Worm (Caenorhabditis elegans): ENCODE measurements around the gene Y73F8A.1159.

Gene Y73F8A.1159

DNA sequence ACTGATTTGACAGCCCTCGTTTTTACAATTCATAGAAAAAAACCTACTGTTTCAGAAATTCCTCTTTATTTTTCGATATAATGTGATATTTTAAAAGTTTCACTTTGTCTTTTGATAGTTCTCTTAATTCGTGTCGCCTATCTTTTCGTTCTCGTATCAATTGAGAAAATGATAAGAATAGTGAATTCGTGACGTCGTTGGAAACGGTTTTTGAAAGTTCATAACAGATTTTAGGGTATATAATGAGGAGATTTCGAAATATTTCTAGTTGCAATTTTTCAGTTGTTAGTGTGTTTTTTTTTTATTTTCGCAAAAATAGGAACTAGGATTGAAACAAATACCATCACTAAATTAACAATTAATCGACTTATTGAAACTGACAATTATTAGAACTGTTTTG, 722 bp upstream of the Y73F8A.1159 start (continued):
- TF ChIP-seq vab-15 (tag; optimal IDR thresholded peaks at IDR 0.05) (no peak), efl-3 (GFP tag; optimal IDR thresholded peaks at IDR 0.05) (no peak), blmp-1 (tag; optimal IDR thresholded peaks at IDR 0.05) (peak; percentile 48), alr-1 (tag; optimal IDR thresholded peaks at IDR 0.05; ENCODE audit: borderline replicate concordance) (no peak), dsc-1 (tag; optimal IDR thresholded peaks at IDR 0.05) (no peak), nhr-28 (tag; optimal IDR thresholded peaks at IDR 0.05) (no peak), ets-5 (GFP tag; IDR thresholded peaks at IDR 0.05) (no peak), elt-3 (tag; optimal IDR thresholded peaks at IDR 0.05) (peak in 3 of 6 experiments; percentile 18 to 63 (median 25))

ce11 chrIV:15385181-15385580, 5.6 kb downstream of the Y73F8A.1159 start:
- no peak for TF ChIP-seq nhr-12 (tag; optimal IDR thresholded peaks at IDR 0.05)
- no peak for TF ChIP-seq nhr-76 (tag; optimal IDR thresholded peaks at IDR 0.05)
- TF ChIP-seq jun-1 (tag; optimal IDR thresholded peaks at IDR 0.05) = no peak
- TF ChIP-seq grh-1 (GFP tag; IDR thresholded peaks at IDR 0.05) = peak; percentile 70
- TF ChIP-seq nhr-237 (tag; optimal IDR thresholded peaks at IDR 0.05) = no peak
- TF ChIP-seq ztf-4 (tag; optimal IDR thresholded peaks at IDR 0.05) = no peak
- no peak for TF ChIP-seq nhr-28 (tag; optimal IDR thresholded peaks at IDR 0.05)
- TF ChIP-seq hlh-17 (GFP tag; optimal IDR thresholded peaks at IDR 0.05; ENCODE audit: borderline replicate concordance) = no peak
- no peak for TF ChIP-seq unc-62 (GFP tag; optimal IDR thresholded peaks at IDR 0.05)
- no peak for TF ChIP-seq rnt-1 (tag; optimal IDR thresholded peaks at IDR 0.05)
- TF ChIP-seq mdl-1 (tag; optimal IDR thresholded peaks at IDR 0.05) = no peak
- TF ChIP-seq mef-2 (tag; optimal IDR thresholded peaks at IDR 0.05) = no peak
- TF ChIP-seq dpl-1 (GFP tag; optimal IDR thresholded peaks at IDR 0.05) = peak in 1 of 3 experiments; percentile 1
- no peak for TF ChIP-seq unc-130 (tag; optimal IDR thresholded peaks at IDR 0.05)
- no peak for TF ChIP-seq hpl-2 (GFP tag; optimal IDR thresholded peaks at IDR 0.05)
- TF ChIP-seq nhr-11 (tag; optimal IDR thresholded peaks at IDR 0.05) = no peak
- no peak for TF ChIP-seq unc-30 (tag; optimal IDR thresholded peaks at IDR 0.05)
- peak in 1 of 2 experiments; percentile 13 for TF ChIP-seq efl-1 (optimal IDR thresholded peaks at IDR 0.05)
- peak in 1 of 2 experiments; percentile 85 for TF ChIP-seq efl-1 (GFP tag; optimal IDR thresholded peaks at IDR 0.05 in 1 of 2)
- no peak for TF ChIP-seq fkh-4 (tag; optimal IDR thresholded peaks at IDR 0.05; ENCODE audit: borderline replicate concordance)
- TF ChIP-seq lin-13 (GFP tag; optimal IDR thresholded peaks at IDR 0.05) = no peak
- no peak for TF ChIP-seq ces-1 (GFP tag; optimal IDR thresholded peaks at IDR 0.05)
- no peak for TF ChIP-seq lir-3 (tag; optimal IDR thresholded peaks at IDR 0.05; ENCODE audit: poor library complexity)
- TF ChIP-seq mab-9 (GFP tag; IDR thresholded peaks at IDR 0.05) = no peak
- TF ChIP-seq vab-15 (tag; optimal IDR thresholded peaks at IDR 0.05) = no peak
- TF ChIP-seq nhr-77 (tag; optimal IDR thresholded peaks at IDR 0.05) = no peak
- TF ChIP-seq ceh-8 (GFP tag; optimal IDR thresholded peaks at IDR 0.05) = no peak
- TF ChIP-seq nhr-71 (tag; optimal IDR thresholded peaks at IDR 0.05) = no peak
- TF ChIP-seq egl-13 (tag; optimal IDR thresholded peaks at IDR 0.05) = no peak
- TF ChIP-seq elt-3 (tag; optimal IDR thresholded peaks at IDR 0.05) = peak in 4 of 6 experiments; percentile 0 to 85 (median 74)
- TF ChIP-seq nhr-19 (GFP tag; conservative IDR thresholded peaks at IDR 0.05) = 0 out of 2 replicates have a peak, but pooled peaks have one; percentile 5
- no peak for TF ChIP-seq isw-1 (GFP tag; IDR thresholded peaks at IDR 0.05)
- TF ChIP-seq fos-1 (tag; optimal IDR thresholded peaks at IDR 0.05) = no peak
- TF ChIP-seq C16A3.4 (tag; optimal IDR thresholded peaks at IDR 0.05) = peak; percentile 14
- TF ChIP-seq fkh-8 (tag; optimal IDR thresholded peaks at IDR 0.05) = no peak
- no peak for TF ChIP-seq lin-14 (GFP tag; optimal IDR thresholded peaks at IDR 0.05)
- TF ChIP-seq ztf-11 (tag; optimal IDR thresholded peaks at IDR 0.05) = no peak
- no peak for TF ChIP-seq aha-1 (tag; optimal IDR thresholded peaks at IDR 0.05)
- no peak for TF ChIP-seq xbp-1 (tag; optimal IDR thresholded peaks at IDR 0.05)
- TF ChIP-seq pqm-1 (tag; optimal IDR thresholded peaks at IDR 0.05) = peak; percentile 56
- TF ChIP-seq efl-3 (GFP tag; optimal IDR thresholded peaks at IDR 0.05) = no peak
- TF ChIP-seq snpc-4 (tag; optimal IDR thresholded peaks at IDR 0.05) = no peak
- TF ChIP-seq sox-4 (tag; optimal IDR thresholded peaks at IDR 0.05) = no peak
- TF ChIP-seq nhr-84 (tag; optimal IDR thresholded peaks at IDR 0.05) = no peak
- no peak for TF ChIP-seq lin-15B (tag; optimal IDR thresholded peaks at IDR 0.05)
- TF ChIP-seq sup-37 (GFP tag; optimal IDR thresholded peaks at IDR 0.05) = no peak
- TF ChIP-seq pag-3 (tag; optimal IDR thresholded peaks at IDR 0.05; ENCODE audit: borderline replicate concordance, insufficient read depth) = no peak
